Worm (Caenorhabditis elegans) whole organism, late embryonic: ENCODE measurements around the gene mig-6.

Experiments used
- T23F11.4 ChIP-seq: fragments of 200-800 bp; sonication (Bioruptor generic); optimal IDR thresholded peaks from 2 replicates; lab custom pipeline; 2018; ENCODE audit warnings: mild to moderate bottlenecking, missing genetic modification characterization, missing compliant biosample characterization
- fax-1 ChIP-seq: sonication (generic microtip); optimal IDR thresholded peaks from 2 replicates; lab custom pipeline; 2016; ENCODE audit warnings: missing genotype, missing genetic modification characterization, missing compliant biosample characterization
- hlh-13 ChIP-seq: fragments of 200-800 bp; sonication (Bioruptor generic); optimal IDR thresholded peaks from 2 replicates; lab custom pipeline; 2018; ENCODE audit warnings: mild to moderate bottlenecking, missing genetic modification characterization, missing compliant biosample characterization
- nfya-1 ChIP-seq: sonication (generic microtip); optimal IDR thresholded peaks from 2 replicates; lab custom pipeline; 2017; ENCODE audit warnings: missing genetic modification characterization, mild to moderate bottlenecking, missing compliant biosample characterization, antibody characterized with exemption, moderate library complexity
- pha-4 ChIP-seq: fragments of 150-350 bp; optimal IDR thresholded peaks from 2 replicates; lab custom pipeline; 2018; ENCODE audit warnings: missing biosample characterization, missing genetic modification reagents, missing genetic modification characterization
- syd-9 ChIP-seq: sonication (generic microtip); optimal IDR thresholded peaks from 2 replicates; lab custom pipeline; 2016; ENCODE audit warnings: mild to moderate bottlenecking, missing genetic modification characterization, moderate library complexity, missing compliant biosample characterization
- tbx-2 ChIP-seq: sonication (generic microtip); optimal IDR thresholded peaks from 2 replicates; lab custom pipeline; 2016; ENCODE audit warnings: missing genetic modification characterization, missing compliant biosample characterization
- tbx-7 ChIP-seq: sonication (generic microtip); optimal IDR thresholded peaks from 2 replicates; lab custom pipeline; 2016; ENCODE audit warnings: missing genotype, missing genetic modification characterization, missing compliant biosample characterization

DNA sequence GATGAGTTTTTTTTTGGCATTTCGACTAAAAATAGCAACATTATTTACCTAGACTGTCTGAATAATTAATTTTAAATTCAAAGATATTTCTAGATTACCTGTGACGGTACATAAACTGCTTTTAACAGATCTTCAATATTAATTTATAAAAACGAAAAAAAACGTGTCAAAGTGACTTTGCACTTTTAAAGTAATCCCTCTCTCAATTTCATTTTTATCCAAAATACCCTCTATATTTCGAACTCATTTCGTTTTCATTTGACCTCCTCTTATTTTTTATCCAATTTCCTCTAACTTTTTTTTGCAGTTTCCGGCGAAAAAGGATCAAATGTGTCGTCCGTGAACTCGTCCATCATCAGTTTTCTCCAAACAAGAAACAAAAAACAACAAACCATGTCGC lies 48.4 kb downstream of the mig-6 start, which contains the start of gene F40A3.4:
- no peak for TF ChIP-seq tbx-7 (tag; lab: Kevin White, UChicago)
- no peak for TF ChIP-seq syd-9 (tag; lab: Kevin White, UChicago)
- no peak for TF ChIP-seq hlh-13
- TF ChIP-seq tbx-2 (tag; lab: Kevin White, UChicago), result no peak
- TF ChIP-seq T23F11.4 (GFP tag; lab: Kevin White, UChicago), result no peak
- TF ChIP-seq fax-1 (tag; lab: Kevin White, UChicago), result no peak
- TF ChIP-seq pha-4, result no peak
- TF ChIP-seq nfya-1 (tag; lab: Kevin White, UChicago), result no peak
